Fruit fly (Drosophila melanogaster) whole organism, embryonic: ENCODE data around the gene CG8173.

Experiments
- Antp ChIP-seq: fragments of 200-800 bp; sonication (Bioruptor generic); optimal IDR thresholded peaks from 3 replicates; lab custom pipeline; 2016; ENCODE audit warnings: missing biosample characterization, missing genetic modification characterization
- CG10147 ChIP-seq: fragments of 200-800 bp; sonication (Bioruptor generic); optimal IDR thresholded peaks from 2 replicates; lab custom pipeline; 2019; ENCODE audit warnings: missing biosample characterization, mild to moderate bottlenecking, missing genetic modification characterization, moderate library complexity
- CG11723 ChIP-seq: fragments of 200-800 bp; sonication (Bioruptor generic); optimal IDR thresholded peaks from 2 replicates; lab custom pipeline; 2017; ENCODE audit warnings: missing biosample characterization, mild to moderate bottlenecking, missing genetic modification characterization
- CG1233 ChIP-seq: fragments of 200-800 bp; sonication (Bioruptor generic); optimal IDR thresholded peaks from 4 replicates; lab custom pipeline; 2018; ENCODE audit warnings: missing biosample characterization, mild to moderate bottlenecking, missing genetic modification characterization
- CG12769 ChIP-seq: fragments of 200-800 bp; sonication (Bioruptor generic); optimal IDR thresholded peaks from 2 replicates; lab custom pipeline; 2019; ENCODE audit warnings: missing biosample characterization, mild to moderate bottlenecking, missing genetic modification characterization, moderate library complexity
- CG13296 ChIP-seq: fragments of 200-800 bp; sonication (Bioruptor generic); optimal IDR thresholded peaks from 3 replicates; lab custom pipeline; 2018; ENCODE audit warnings: missing biosample characterization, mild to moderate bottlenecking, missing genetic modification characterization
- CG14710 ChIP-seq: fragments of 200-800 bp; sonication (Bioruptor generic); optimal IDR thresholded peaks from 3 replicates; lab custom pipeline; 2019; ENCODE audit warnings: missing biosample characterization, mild to moderate bottlenecking, missing genetic modification characterization, moderate library complexity
- CG15514 ChIP-seq: fragments of 200-800 bp; sonication (Bioruptor generic); optimal IDR thresholded peaks from 3 replicates; lab custom pipeline; 2017; ENCODE audit warnings: missing biosample characterization, missing genetic modification characterization, mild to moderate bottlenecking, moderate library complexity, missing genetic modification reagents
- CG16813 ChIP-seq: fragments of 200-800 bp; sonication (Bioruptor generic); IDR thresholded peaks from 3 replicates; pipeline ENCODE4 v1.3.6; 2022; ENCODE audit warnings: missing biosample characterization, missing genetic modification characterization; ENCODE audit not compliant: partially characterized antibody
- CG16815 ChIP-seq: fragments of 200-800 bp; sonication (Bioruptor generic); optimal IDR thresholded peaks from 3 replicates; lab custom pipeline; 2017; ENCODE audit warnings: missing biosample characterization, mild to moderate bottlenecking, missing genetic modification characterization
- CG17829 ChIP-seq: fragments of 200-800 bp; optimal IDR thresholded peaks from 2 replicates; lab custom pipeline; 2019; ENCODE audit warnings: missing biosample characterization, mild to moderate bottlenecking, missing genetic modification characterization, moderate library complexity
- CG31224 ChIP-seq: fragments of 200-800 bp; sonication (Bioruptor generic); IDR thresholded peaks from 2 replicates; pipeline ENCODE4 v1.3.6; 2022; ENCODE audit warnings: missing biosample characterization, missing genetic modification characterization
- CG31441 ChIP-seq: fragments of 200-800 bp; sonication (Bioruptor generic); IDR thresholded peaks from 2 replicates; pipeline ENCODE4 v1.3.6; 2022; ENCODE audit warnings: missing biosample characterization, missing genetic modification characterization
- CG32767 ChIP-seq: fragments of 200-800 bp; sonication (Bioruptor generic); IDR thresholded peaks from 2 replicates; pipeline ENCODE4 v1.3.6; 2022; ENCODE audit warnings: missing biosample characterization, missing genetic modification characterization
- CG3281 ChIP-seq: fragments of 200-800 bp; sonication (Bioruptor generic); optimal IDR thresholded peaks from 3 replicates; lab custom pipeline; 2017; ENCODE audit warnings: missing biosample characterization, mild to moderate bottlenecking, missing genetic modification characterization
- CG4360 ChIP-seq: fragments of 200-800 bp; sonication (Bioruptor generic); IDR thresholded peaks from 2 replicates; pipeline ENCODE4 v1.3.6; 2022; ENCODE audit warnings: missing biosample characterization, missing genetic modification characterization
- CG4404 ChIP-seq: fragments of 200-800 bp; sonication (Bioruptor generic); IDR thresholded peaks from 2 replicates; pipeline ENCODE4 v1.3.6; 2022; ENCODE audit warnings: missing biosample characterization, missing genetic modification characterization
- CG4424 ChIP-seq: fragments of 200-800 bp; sonication (Bioruptor generic); optimal IDR thresholded peaks from 3 replicates; lab custom pipeline; 2016; ENCODE audit warnings: missing biosample characterization, missing genetic modification characterization
- CG6689 ChIP-seq: fragments of 200-800 bp; sonication (Bioruptor generic); IDR thresholded peaks from 2 replicates; pipeline ENCODE4 v1.3.6; 2022; ENCODE audit warnings: missing biosample characterization, missing genetic modification characterization
- CG8281 ChIP-seq: fragments of 200-800 bp; sonication (Bioruptor generic); optimal IDR thresholded peaks from 2 replicates; lab custom pipeline; 2018; ENCODE audit warnings: missing biosample characterization, mild to moderate bottlenecking, missing genetic modification characterization, moderate library complexity
- CG8944 ChIP-seq: fragments of 200-800 bp; sonication (Bioruptor generic); optimal IDR thresholded peaks from 3 replicates; lab custom pipeline; 2016; ENCODE audit warnings: missing biosample characterization, missing genetic modification characterization
- CG9215 ChIP-seq: fragments of 200-800 bp; sonication (Bioruptor generic); IDR thresholded peaks from 2 replicates; pipeline ENCODE4 v1.3.6; 2022; ENCODE audit warnings: missing biosample characterization, missing genetic modification characterization
- CG9727 ChIP-seq: fragments of 200-800 bp; sonication (Bioruptor generic); optimal IDR thresholded peaks from 3 replicates; lab custom pipeline; 2017; ENCODE audit warnings: missing biosample characterization, mild to moderate bottlenecking, missing genetic modification characterization
- Dip3 ChIP-seq: fragments of 200-800 bp; sonication (Bioruptor generic); optimal IDR thresholded peaks from 3 replicates; lab custom pipeline; 2016; ENCODE audit warnings: missing biosample characterization, missing genetic modification characterization
- Doc2 ChIP-seq: fragments of 200-800 bp; sonication (Bioruptor generic); IDR thresholded peaks from 2 replicates; pipeline ENCODE4 v1.3.6; 2022; ENCODE audit warnings: missing biosample characterization, missing genetic modification characterization
- E2f1 ChIP-seq: fragments of 200-800 bp; sonication (Bioruptor generic); IDR thresholded peaks from 2 replicates; pipeline ENCODE4 v1.3.6; 2022; ENCODE audit warnings: missing biosample characterization, missing genetic modification characterization
- Elba2 ChIP-seq: fragments of 200-800 bp; sonication (Bioruptor generic); optimal IDR thresholded peaks from 3 replicates; lab custom pipeline; 2016; ENCODE audit warnings: missing biosample characterization, missing genetic modification characterization
- Gug ChIP-seq: fragments of 200-800 bp; sonication (Bioruptor generic); IDR thresholded peaks from 4 replicates; pipeline ENCODE4 v1.3.6; 2022; ENCODE audit warnings: missing biosample characterization, missing genetic modification characterization
- HLH3B ChIP-seq: fragments of 200-800 bp; sonication (Bioruptor generic); IDR thresholded peaks from 2 replicates; pipeline ENCODE4 v1.3.6; 2022; ENCODE audit warnings: missing biosample characterization, missing genetic modification characterization
- Mad ChIP-seq: fragments of 200-800 bp; sonication (Bioruptor generic); optimal IDR thresholded peaks from 2 replicates; lab custom pipeline; 2016; ENCODE audit warnings: missing biosample characterization, missing genetic modification characterization
- Max ChIP-seq: fragments of 200-800 bp; sonication (Bioruptor generic); optimal IDR thresholded peaks from 2 replicates; lab custom pipeline; 2016; ENCODE audit warnings: missing biosample characterization, mild to moderate bottlenecking, missing genetic modification characterization
- Meics ChIP-seq: fragments of 200-800 bp; sonication (Bioruptor generic); optimal IDR thresholded peaks from 2 replicates; lab custom pipeline; 2017; ENCODE audit warnings: missing biosample characterization, mild to moderate bottlenecking, missing genetic modification characterization
- Mes4 ChIP-seq: fragments of 200-800 bp; sonication (Bioruptor generic); optimal IDR thresholded peaks from 2 replicates; lab custom pipeline; 2016; ENCODE audit warnings: missing biosample characterization, missing genetic modification characterization
- Nf-YB ChIP-seq: fragments of 200-800 bp; sonication (Bioruptor generic); optimal IDR thresholded peaks from 3 replicates; lab custom pipeline; 2019; ENCODE audit warnings: missing biosample characterization, mild to moderate bottlenecking, missing genetic modification characterization, moderate library complexity
- NfI ChIP-seq: fragments of 200-800 bp; sonication (Bioruptor generic); optimal IDR thresholded peaks from 3 replicates; lab custom pipeline; 2018; ENCODE audit warnings: missing biosample characterization, mild to moderate bottlenecking, missing genetic modification characterization, moderate library complexity
- Oli ChIP-seq: fragments of 200-800 bp; sonication (Bioruptor generic); optimal IDR thresholded peaks from 2 replicates; lab custom pipeline; 2018; ENCODE audit warnings: missing biosample characterization, mild to moderate bottlenecking, missing genetic modification characterization, moderate library complexity
- Poxn ChIP-seq: fragments of 200-800 bp; sonication (Bioruptor generic); IDR thresholded peaks from 2 replicates; pipeline ENCODE4 v1.3.6; 2022; ENCODE audit warnings: missing biosample characterization, missing genetic modification characterization
- Xrp1 ChIP-seq: fragments of 200-800 bp; sonication (Bioruptor generic); IDR thresholded peaks from 2 replicates; pipeline ENCODE4 v1.3.6; 2022; ENCODE audit warnings: missing biosample characterization, missing genetic modification characterization
- bsh ChIP-seq, 2 experiments: fragments of 200-800 bp; sonication (Bioruptor generic); optimal IDR thresholded peaks; 2 replicates each; lab custom pipeline; 2017 to 2018; ENCODE audit warnings: mild to moderate bottlenecking in 2 of 2, missing biosample characterization in 2 of 2, missing genetic modification characterization in 2 of 2, moderate library complexity in 1 of 2
- cato ChIP-seq: fragments of 200-800 bp; sonication (Bioruptor generic); optimal IDR thresholded peaks from 2 replicates; lab custom pipeline; 2016; ENCODE audit warnings: missing biosample characterization, missing genetic modification characterization, borderline replicate concordance
- chif ChIP-seq, 2 experiments: fragments of 200-800 bp; sonication (Bioruptor generic); optimal IDR thresholded peaks; 3 replicates each; lab custom pipeline; 2016; ENCODE audit warnings: missing biosample characterization in 2 of 2, missing genetic modification characterization in 2 of 2
- dmrt11E ChIP-seq: fragments of 200-800 bp; sonication (Bioruptor generic); optimal IDR thresholded peaks from 3 replicates; lab custom pipeline; 2018; ENCODE audit warnings: missing biosample characterization, mild to moderate bottlenecking, missing genetic modification characterization, moderate library complexity
- lola ChIP-seq, 3 experiments: fragments of >200 bp in 2 of 3; fragments of 200-800 bp in 1 of 3; sonication (Bioruptor generic) in 1 of 3; optimal IDR thresholded peaks; 2 replicates each; lab custom pipeline; 2017 to 2019; ENCODE audit warnings: missing biosample characterization in 3 of 3, missing genetic modification characterization in 3 of 3, mild to moderate bottlenecking in 1 of 3, moderate library complexity in 1 of 3
- luna ChIP-seq: fragments of 200-800 bp; sonication (Bioruptor generic); optimal IDR thresholded peaks from 2 replicates; lab custom pipeline; 2016; ENCODE audit warnings: missing biosample characterization, missing genetic modification characterization
- salm ChIP-seq: fragments of 200-800 bp; sonication (Bioruptor generic); optimal IDR thresholded peaks from 2 replicates; lab custom pipeline; 2018; ENCODE audit warnings: missing biosample characterization, mild to moderate bottlenecking, missing genetic modification characterization
- shn ChIP-seq: fragments of 200-800 bp; sonication (Bioruptor generic); optimal IDR thresholded peaks from 3 replicates; lab custom pipeline; 2016; ENCODE audit warnings: missing biosample characterization, missing genetic modification characterization
- ttk ChIP-seq: fragments of 200-800 bp; sonication (Bioruptor generic); IDR thresholded peaks from 2 replicates; pipeline ENCODE4 v2.1.2; 2022; ENCODE audit warnings: missing biosample characterization, missing genetic modification characterization
- tup ChIP-seq: fragments of 200-800 bp; sonication (Bioruptor generic); optimal IDR thresholded peaks from 2 replicates; lab custom pipeline; 2016; ENCODE audit warnings: missing biosample characterization, mild to moderate bottlenecking, missing genetic modification characterization, moderate library complexity
- zfh2 ChIP-seq: fragments of 200-800 bp; sonication (Bioruptor generic); optimal IDR thresholded peaks from 2 replicates; lab custom pipeline; 2016; ENCODE audit warnings: missing biosample characterization, missing genetic modification characterization

Gene CG8173

dm6 chrX:17712995-17713739 lies 3.7 kb upstream of the CG8173 start (continued):
- no peak for TF ChIP-seq Poxn
- peak; percentile 51 for TF ChIP-seq Xrp1 (GFP tag; lab: Robert Waterston, UW)
- TF ChIP-seq Mes4 (GFP tag; lab: Kevin White, UChicago), result no peak
- peak; percentile 31 for TF ChIP-seq CG11723
- peak; percentile 50 for TF ChIP-seq CG4404 (GFP tag; lab: Robert Waterston, UW)
- TF ChIP-seq Gug (GFP tag; lab: Robert Waterston, UW), result 0 out of 4 replicates have a peak, but pooled peaks have one; percentile 7
- TF ChIP-seq CG6689, result peak; percentile 29; the same call in 1 of the 2 replicates
- peak; percentile 82 for TF ChIP-seq CG9727 (GFP tag; lab: Kevin White, UChicago)
- TF ChIP-seq CG4360, result no peak
- peak; percentile 33 for TF ChIP-seq CG16815 (GFP tag; lab: Kevin White, UChicago)
- TF ChIP-seq CG13296 (GFP tag; lab: Kevin White, UChicago), result peak; percentile 22
- TF ChIP-seq CG31441 (GFP tag; lab: Robert Waterston, UW), result peak; percentile 87
- peak; percentile 42; the same call in 1 of the 2 replicates for TF ChIP-seq CG32767 (GFP tag; lab: Robert Waterston, UW)
- TF ChIP-seq Doc2 (GFP tag; lab: Robert Waterston, UW), result no peak
- TF ChIP-seq CG8944 (GFP tag; lab: Kevin White, UChicago), result no peak

dm6 chrX:17712466-17712865 lies 3.0 kb upstream of the CG8173 start:
- no peak for TF ChIP-seq E2f1
- TF ChIP-seq salm (tag; lab: Kevin White, UChicago), result no peak
- TF ChIP-seq CG4424, result peak; percentile 16
- TF ChIP-seq CG17829 (tag; lab: Kevin White, UChicago), result no peak
- no peak for TF ChIP-seq zfh2 (GFP tag; lab: Kevin White, UChicago)
- no peak for TF ChIP-seq bsh (GFP tag; optimal IDR thresholded peaks at IDR 0.05; lab: Kevin White, UChicago)
- no peak for TF ChIP-seq luna
- TF ChIP-seq CG1233 (GFP tag; lab: Kevin White, UChicago), result peak; percentile 12
- TF ChIP-seq dmrt11E (tag; lab: Kevin White, UChicago), result peak; percentile 20
- TF ChIP-seq CG10147 (GFP tag; lab: Kevin White, UChicago), result no peak
- TF ChIP-seq Mad (GFP tag; lab: Kevin White, UChicago), result no peak
- peak; percentile 31 for TF ChIP-seq CG14710
- no peak for TF ChIP-seq CG9215
- TF ChIP-seq Elba2 (GFP tag; lab: Kevin White, UChicago), result no peak
- no peak for TF ChIP-seq Nf-YB (GFP tag; lab: Kevin White, UChicago)
- TF ChIP-seq CG3281 (GFP tag; lab: Kevin White, UChicago), result peak; percentile 1
- TF ChIP-seq Max (GFP tag; lab: Kevin White, UChicago), result no peak
- TF ChIP-seq Antp, result no peak
- TF ChIP-seq Dip3 (GFP tag; lab: Kevin White, UChicago), result no peak
- no peak for TF ChIP-seq chif (GFP tag; optimal IDR thresholded peaks at IDR 0.05; lab: Kevin White, UChicago)
- TF ChIP-seq CG31224 (GFP tag; lab: Robert Waterston, UW), result no peak
- TF ChIP-seq CG12769 (tag; lab: Kevin White, UChicago), result no peak
- no peak for TF ChIP-seq NfI (GFP tag; lab: Kevin White, UChicago)
- no peak for TF ChIP-seq Mes4 (GFP tag; lab: Kevin White, UChicago)
- TF ChIP-seq Oli (tag; lab: Kevin White, UChicago), result peak; percentile 34
- no peak for TF ChIP-seq cato (GFP tag; lab: Kevin White, UChicago)
- TF ChIP-seq CG8281, result no peak
- peak; percentile 1 for TF ChIP-seq Meics (GFP tag; lab: Kevin White, UChicago)
- TF ChIP-seq ttk (GFP tag; lab: Robert Waterston, UW), result no peak
- TF ChIP-seq tup, result no peak
- no peak for TF ChIP-seq CG15514 (GFP tag; lab: Kevin White, UChicago)
- no peak for TF ChIP-seq HLH3B (GFP tag; lab: Robert Waterston, UW)
- TF ChIP-seq lola (GFP tag; optimal IDR thresholded peaks at IDR 0.05; lab: Kevin White, UChicago), result peak in 1 of 3 experiments; percentile 58
- no peak for TF ChIP-seq shn (GFP tag; lab: Kevin White, UChicago)
- no peak for TF ChIP-seq CG16813 (GFP tag; lab: Robert Waterston, UW)
